Fruit fly (Drosophila melanogaster) whole organism, pupa: ENCODE data around the gene pr.

Source experiments
- CG10348 ChIP-seq: fragments of 200-800 bp; sonication (Bioruptor generic); IDR thresholded peaks from 2 replicates; pipeline ENCODE4 v1.3.6; 2022; ENCODE audit warnings: missing biosample characterization, missing genetic modification characterization
- CG12605 ChIP-seq: fragments of 200-800 bp; sonication (Bioruptor generic); IDR thresholded peaks from 2 replicates; pipeline ENCODE4 v1.3.6; 2022; ENCODE audit warnings: missing biosample characterization, missing genetic modification characterization
- CG13204 ChIP-seq: fragments of 200-800 bp; sonication (Bioruptor generic); optimal IDR thresholded peaks from 2 replicates; lab custom pipeline; 2018; ENCODE audit warnings: missing biosample characterization, mild to moderate bottlenecking, missing genetic modification characterization, moderate library complexity
- CG14655 ChIP-seq: fragments of 200-800 bp; sonication (Bioruptor generic); optimal IDR thresholded peaks from 3 replicates; lab custom pipeline; 2017; ENCODE audit warnings: mild to moderate bottlenecking, missing biosample characterization, missing genetic modification reagents, missing genetic modification characterization
- CG15710 ChIP-seq: fragments of 200-800 bp; sonication (Bioruptor generic); optimal IDR thresholded peaks from 2 replicates; lab custom pipeline; 2018; ENCODE audit warnings: missing biosample characterization, mild to moderate bottlenecking, missing genetic modification characterization, moderate library complexity
- CG17806 ChIP-seq: fragments of 200-800 bp; sonication (Bioruptor generic); optimal IDR thresholded peaks from 2 replicates; lab custom pipeline; 2018; ENCODE audit warnings: missing biosample characterization, mild to moderate bottlenecking, missing genetic modification characterization, moderate library complexity
- CG32121 ChIP-seq: fragments of 200-800 bp; sonication (Bioruptor generic); IDR thresholded peaks from 2 replicates; pipeline ENCODE4 v1.3.6; 2022; ENCODE audit warnings: missing biosample characterization, missing genetic modification characterization
- CG34367 ChIP-seq: fragments of 200-800 bp; sonication (Bioruptor generic); optimal IDR thresholded peaks from 2 replicates; lab custom pipeline; 2018; ENCODE audit warnings: missing biosample characterization, mild to moderate bottlenecking, missing genetic modification characterization
- CG4496 ChIP-seq: fragments of 200-800 bp; sonication (Bioruptor generic); IDR thresholded peaks from 3 replicates; pipeline ENCODE4 v1.3.6; 2022; ENCODE audit warnings: missing biosample characterization, missing genetic modification characterization
- CG8159 ChIP-seq: fragments of 200-800 bp; sonication (Bioruptor generic); optimal IDR thresholded peaks from 3 replicates; lab custom pipeline; 2018; ENCODE audit warnings: missing biosample characterization, mild to moderate bottlenecking, missing genetic modification characterization, moderate library complexity
- CG8301 ChIP-seq: fragments of 200-800 bp; sonication (Bioruptor generic); optimal IDR thresholded peaks from 2 replicates; lab custom pipeline; 2018; ENCODE audit warnings: missing biosample characterization, mild to moderate bottlenecking, missing genetic modification characterization
- CG9948 ChIP-seq: fragments of 200-800 bp; sonication (Bioruptor generic); optimal IDR thresholded peaks from 2 replicates; lab custom pipeline; 2018; ENCODE audit warnings: missing biosample characterization, mild to moderate bottlenecking, missing genetic modification characterization, moderate library complexity
- D1 ChIP-seq: fragments of 200-800 bp; sonication (Bioruptor generic); optimal IDR thresholded peaks from 2 replicates; lab custom pipeline; 2018; ENCODE audit warnings: missing biosample characterization, mild to moderate bottlenecking, missing genetic modification characterization, moderate library complexity
- EcR ChIP-seq: fragments of 200-800 bp; sonication (Bioruptor generic); optimal IDR thresholded peaks from 3 replicates; lab custom pipeline; 2019; ENCODE audit warnings: missing biosample characterization, missing genetic modification characterization, mild to moderate bottlenecking, moderate library complexity, missing genetic modification reagents
- Ets98B ChIP-seq: fragments of 200-800 bp; sonication (Bioruptor generic); IDR thresholded peaks from 2 replicates; pipeline ENCODE4 v1.3.6; 2022; ENCODE audit warnings: missing biosample characterization, missing genetic modification characterization
- Pif1A ChIP-seq: fragments of 200-800 bp; sonication (Bioruptor generic); optimal IDR thresholded peaks from 3 replicates; lab custom pipeline; 2016; ENCODE audit warnings: missing biosample characterization, missing genetic modification characterization
- Pif1B ChIP-seq: fragments of 200-800 bp; sonication (Bioruptor generic); optimal IDR thresholded peaks from 3 replicates; lab custom pipeline; 2016; ENCODE audit warnings: missing biosample characterization, missing genetic modification characterization
- Snoo ChIP-seq: fragments of 200-800 bp; sonication (Bioruptor generic); optimal IDR thresholded peaks from 3 replicates; lab custom pipeline; 2017; ENCODE audit warnings: missing biosample characterization, mild to moderate bottlenecking, missing genetic modification characterization, inconsistent platforms
- fd96Ca ChIP-seq: fragments of 200-800 bp; sonication (Bioruptor generic); IDR thresholded peaks from 3 replicates; pipeline ENCODE4 v1.3.6; 2022; ENCODE audit warnings: missing biosample characterization, missing genetic modification characterization
- gl ChIP-seq: fragments of 200-800 bp; sonication (Bioruptor generic); optimal IDR thresholded peaks from 2 replicates; lab custom pipeline; 2018; ENCODE audit warnings: missing biosample characterization, mild to moderate bottlenecking, missing genetic modification characterization
- rn ChIP-seq: fragments of 200-800 bp; sonication (Bioruptor generic); IDR thresholded peaks from 2 replicates; pipeline ENCODE4 v1.3.6; 2022; ENCODE audit warnings: missing biosample characterization, missing genetic modification characterization

Gene pr

dm6 chr2L:20027382-20027919 is 47.8 kb downstream of the pr start, which contains the start of gene sNPF:
sNPF (plus strand) TSS chr2L:20027915.
- TF ChIP-seq D1 (tag; lab: Kevin White, UChicago) (peak; percentile 32), CG14655 (GFP tag; lab: Kevin White, UChicago) (peak; percentile 79), fd96Ca (no peak), CG10348 (GFP tag; lab: Robert Waterston, UW) (no peak), Snoo (tag; lab: Kevin White, UChicago) (peak; percentile 36), CG34367 (tag; lab: Kevin White, UChicago) (peak; percentile 77), EcR (GFP tag; lab: Kevin White, UChicago) (no peak), Pif1B (peak; percentile 69), CG8159 (peak; percentile 77), Ets98B (no peak), CG8301 (no peak), gl (tag; lab: Kevin White, UChicago) (peak; percentile 20), CG32121 (GFP tag; lab: Robert Waterston, UW) (no peak), CG9948 (tag; lab: Kevin White, UChicago) (no peak), CG12605 (peak; percentile 50; the same call in 1 of the 2 replicates), rn (GFP tag; lab: Robert Waterston, UW) (peak; percentile 49; the same call in 1 of the 2 replicates), Pif1A (GFP tag; lab: Kevin White, UChicago) (peak; percentile 57), CG15710 (peak; percentile 83)

- no peak for TF ChIP-seq CG9948 (tag; lab: Kevin White, UChicago)
- no peak for TF ChIP-seq D1 (tag; lab: Kevin White, UChicago)
- TF ChIP-seq fd96Ca, result no peak
- TF ChIP-seq Ets98B, result no peak
- TF ChIP-seq CG15710, result no peak
- no peak for TF ChIP-seq CG32121 (GFP tag; lab: Robert Waterston, UW)
- no peak for TF ChIP-seq Pif1B
- no peak for TF ChIP-seq gl (tag; lab: Kevin White, UChicago)
- no peak for TF ChIP-seq EcR (GFP tag; lab: Kevin White, UChicago)
- no peak for TF ChIP-seq rn (GFP tag; lab: Robert Waterston, UW)
- no peak for TF ChIP-seq CG8159
- TF ChIP-seq CG4496 (GFP tag; lab: Robert Waterston, UW), result no peak
- no peak for TF ChIP-seq CG12605
- no peak for TF ChIP-seq CG8301
- TF ChIP-seq CG14655 (GFP tag; lab: Kevin White, UChicago), result no peak
- no peak for TF ChIP-seq Snoo (tag; lab: Kevin White, UChicago)
- no peak for TF ChIP-seq Pif1A (GFP tag; lab: Kevin White, UChicago)
- TF ChIP-seq CG13204 (GFP tag; lab: Kevin White, UChicago), result no peak
- TF ChIP-seq CG10348 (GFP tag; lab: Robert Waterston, UW), result no peak
Measured at dm6 chr2L:20026351-20026849, 48.9 kb downstream of the pr start.

DNA sequence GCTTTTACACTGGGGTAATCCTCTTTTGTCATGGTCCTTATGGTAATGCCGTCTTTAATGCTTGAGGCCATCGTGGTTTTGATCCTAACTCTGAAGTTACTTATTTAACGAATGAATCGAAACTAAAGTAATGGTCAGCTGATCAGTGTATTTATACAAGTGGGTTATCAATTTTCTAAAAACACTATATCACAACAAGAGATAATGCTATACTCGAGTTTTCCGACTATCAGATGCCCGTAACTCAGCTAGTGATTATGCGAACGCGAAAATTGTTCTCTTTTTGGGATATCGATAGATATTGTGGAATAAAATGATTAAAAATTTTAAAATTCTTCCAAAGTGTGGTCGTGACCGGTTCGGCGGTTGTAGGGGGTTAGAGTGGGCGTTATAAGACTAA is 49.5 kb downstream of the pr start, which contains the start of gene AANATL3:
AANATL3 (minus strand) TSS at position 101 of the 400 bp plus-strand sequence.
- TF ChIP-seq CG17806 (tag; lab: Kevin White, UChicago) (no peak), D1 (tag; lab: Kevin White, UChicago) (no peak), CG8159 (no peak), CG15710 (no peak), CG4496 (GFP tag; lab: Robert Waterston, UW) (no peak), EcR (GFP tag; lab: Kevin White, UChicago) (no peak), Pif1A (GFP tag; lab: Kevin White, UChicago) (no peak), CG12605 (no peak), Snoo (tag; lab: Kevin White, UChicago) (no peak), CG9948 (tag; lab: Kevin White, UChicago) (no peak), gl (tag; lab: Kevin White, UChicago) (no peak), fd96Ca (no peak), rn (GFP tag; lab: Robert Waterston, UW) (no peak), CG8301 (no peak), CG13204 (GFP tag; lab: Kevin White, UChicago) (no peak)

- no peak for TF ChIP-seq CG4496 (GFP tag; lab: Robert Waterston, UW)
- no peak for TF ChIP-seq CG32121 (GFP tag; lab: Robert Waterston, UW)
- TF ChIP-seq Snoo (tag; lab: Kevin White, UChicago), result no peak
- TF ChIP-seq CG9948 (tag; lab: Kevin White, UChicago), result no peak
- TF ChIP-seq Pif1A (GFP tag; lab: Kevin White, UChicago), result no peak
- no peak for TF ChIP-seq CG12605
- TF ChIP-seq gl (tag; lab: Kevin White, UChicago), result no peak
- TF ChIP-seq EcR (GFP tag; lab: Kevin White, UChicago), result no peak
- TF ChIP-seq CG14655 (GFP tag; lab: Kevin White, UChicago), result no peak
- no peak for TF ChIP-seq CG17806 (tag; lab: Kevin White, UChicago)
- TF ChIP-seq D1 (tag; lab: Kevin White, UChicago), result no peak
- TF ChIP-seq CG13204 (GFP tag; lab: Kevin White, UChicago), result no peak
- no peak for TF ChIP-seq rn (GFP tag; lab: Robert Waterston, UW)
- TF ChIP-seq CG8301, result no peak
- TF ChIP-seq CG8159, result no peak
- TF ChIP-seq Ets98B, result no peak
- TF ChIP-seq CG34367 (tag; lab: Kevin White, UChicago), result no peak
- TF ChIP-seq Pif1B, result no peak
- TF ChIP-seq CG15710, result no peak
Measured at dm6 chr2L:20024333-20024732, 50.9 kb downstream of the pr start.
